Fruit fly (Drosophila melanogaster): ENCODE data around the gene Hsp70Aa.
"Not testable (repeated sequence)": the region's sequence is repeated elsewhere in the genome, so short reads cannot be mapped to it uniquely, and the experiment has no call there.

dm6 chr3R:11956444-11956843 is at the start of gene Hsp70Aa:
- TF ChIP-seq Hnf4 (GFP tag; optimal IDR thresholded peaks at IDR 0.05); Sp1 (GFP tag; optimal IDR thresholded peaks at IDR 0.05); psq (GFP tag; optimal IDR thresholded peaks at IDR 0.05); OdsH (GFP tag; optimal IDR thresholded peaks at IDR 0.05); HLH106 (tag; optimal IDR thresholded peaks at IDR 0.05); Hr78 (GFP tag; optimal IDR thresholded peaks at IDR 0.05); Myc (optimal IDR thresholded peaks at IDR 0.05); Mio (GFP tag; optimal IDR thresholded peaks at IDR 0.05); br (GFP tag; optimal IDR thresholded peaks at IDR 0.05); sage (GFP tag; optimal IDR thresholded peaks at IDR 0.05); N (GFP tag; optimal IDR thresholded peaks at IDR 0.05); rgr (GFP tag; optimal IDR thresholded peaks at IDR 0.05): not testable (repeated sequence)

Data from whole organism, wandering third instar larva.